Worm (Caenorhabditis elegans): ENCODE results near the gene Y57G11C.22.

ce11 chrIV:14861691-14862090 is 24.7 kb downstream of the Y57G11C.22 start, which contains the start of gene Y57G11C.23:
- TF ChIP-seq dve-1 (tag; optimal IDR thresholded peaks at IDR 0.05) (no peak), unc-55 (GFP tag; optimal IDR thresholded peaks at IDR 0.05) (no peak), ceh-18 (tag; optimal IDR thresholded peaks at IDR 0.05) (no peak), fax-1 (tag; optimal IDR thresholded peaks at IDR 0.05) (no peak), lin-11 (tag; optimal IDR thresholded peaks at IDR 0.05) (no peak), ceh-14 (tag; optimal IDR thresholded peaks at IDR 0.05) (no peak), unc-86 (tag; optimal IDR thresholded peaks at IDR 0.05) (no peak)
